Fruit fly (Drosophila melanogaster): ENCODE data around the gene Rac1.

The Rac1 gene

DNA sequence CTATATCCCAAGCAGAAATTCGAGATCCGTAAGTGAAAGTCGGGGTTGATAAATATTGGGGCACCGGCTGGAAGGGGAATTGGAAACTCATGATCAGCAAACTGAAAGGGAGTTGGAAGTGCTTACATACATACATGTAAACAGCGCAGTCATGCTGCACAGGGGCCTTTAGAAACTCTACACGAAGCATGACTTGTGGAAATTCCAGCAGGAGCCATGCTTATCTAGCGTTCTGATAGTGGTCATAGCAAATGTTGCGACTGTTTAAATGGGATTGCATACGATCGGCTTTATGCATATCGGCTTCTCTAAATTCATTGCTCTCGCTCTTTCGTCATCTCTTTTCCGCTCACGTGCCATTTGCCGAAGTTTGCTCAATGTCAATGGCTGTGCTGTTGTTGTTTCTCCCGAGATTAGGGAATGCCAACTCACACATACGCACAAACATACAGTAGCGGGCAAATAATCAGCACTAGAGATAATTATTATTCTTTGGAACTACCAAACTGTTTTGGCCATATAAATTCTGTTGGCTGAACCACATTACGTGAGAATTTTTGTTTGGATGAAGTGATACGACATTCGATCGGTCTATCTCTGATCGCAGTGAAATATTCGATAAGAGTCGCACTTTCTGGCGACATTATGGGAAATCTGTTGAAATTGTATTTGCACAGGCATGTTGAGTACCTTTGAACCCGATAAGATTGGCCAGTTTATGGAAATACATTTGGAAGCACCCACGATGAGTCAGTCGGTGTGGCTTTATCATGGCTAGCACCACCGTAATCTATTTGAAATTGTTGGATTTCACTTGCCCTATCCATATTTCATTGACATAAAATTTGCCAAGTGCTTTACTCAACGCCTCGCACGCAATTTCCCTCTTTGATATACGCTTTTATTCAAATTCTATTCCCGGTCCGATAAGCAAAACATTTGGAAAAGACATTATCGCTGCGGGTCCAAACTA lies 33.8 kb upstream of the Rac1 start (continued):
- TF ChIP-seq CG8290 (GFP tag; optimal IDR thresholded peaks at IDR 0.05) (no peak), CG8290 (tag; optimal IDR thresholded peaks at IDR 0.05) (no peak), ftz-f1 (GFP tag; optimal IDR thresholded peaks at IDR 0.05) (no peak), h (optimal IDR thresholded peaks at IDR 0.05) (no peak), CG10431 (GFP tag; optimal IDR thresholded peaks at IDR 0.05) (no peak), Med (GFP tag) (peak; percentile 90), CG34376 (GFP tag; optimal IDR thresholded peaks at IDR 0.05) (peak; percentile 92), Ets97D (GFP tag; optimal IDR thresholded peaks at IDR 0.05) (no peak), amos (GFP tag; IDR thresholded peaks at IDR 0.05; ENCODE audit: partially characterized antibody) (no peak), PHDP (tag; optimal IDR thresholded peaks at IDR 0.05) (peak; percentile 22), tll (GFP tag; optimal IDR thresholded peaks at IDR 0.05) (peak in 1 of 2 experiments; percentile 43), CG17359 (tag; optimal IDR thresholded peaks at IDR 0.05) (no peak), CG12744 (GFP tag; optimal IDR thresholded peaks at IDR 0.05) (no peak), Sox100B (GFP tag; optimal IDR thresholded peaks at IDR 0.05) (no peak), CG10543 (GFP tag; optimal IDR thresholded peaks at IDR 0.05) (peak; percentile 41), D19B (GFP tag; optimal IDR thresholded peaks at IDR 0.05) (no peak), cg (GFP tag; optimal IDR thresholded peaks at IDR 0.05) (peak; percentile 26), mirr (GFP tag; optimal IDR thresholded peaks at IDR 0.05) (peak; percentile 74), Pdp1 (GFP tag; optimal IDR thresholded peaks at IDR 0.05) (peak in 1 of 2 experiments; percentile 62), NfI (GFP tag; optimal IDR thresholded peaks at IDR 0.05) (no peak), MESR4 (GFP tag; optimal IDR thresholded peaks at IDR 0.05) (no peak), sug (tag; optimal IDR thresholded peaks at IDR 0.05) (peak; percentile 76), Ets65A (GFP tag) (peak; percentile 77), grn (GFP tag; optimal IDR thresholded peaks at IDR 0.05) (peak; percentile 93), row (GFP tag; IDR thresholded peaks at IDR 0.05) (no peak), CG4360 (GFP tag; IDR thresholded peaks at IDR 0.05) (peak; percentile 67; the same call in 1 of the 2 replicates), gro (GFP tag; optimal IDR thresholded peaks at IDR 0.05) (peak; percentile 44), CG4282 (GFP tag; optimal IDR thresholded peaks at IDR 0.05) (no peak), tup (GFP tag; optimal IDR thresholded peaks at IDR 0.05) (no peak), CG13624 (GFP tag; optimal IDR thresholded peaks at IDR 0.05) (peak; percentile 15), CG32532 (GFP tag; IDR thresholded peaks at IDR 0.05) (peak; percentile 58), lbe (GFP tag; optimal IDR thresholded peaks at IDR 0.05) (peak; percentile 48), CG13775 (GFP tag; optimal IDR thresholded peaks at IDR 0.05) (no peak), ro (GFP tag; IDR thresholded peaks at IDR 0.05) (no peak), CG30431 (GFP tag; optimal IDR thresholded peaks at IDR 0.05) (no peak), dysf (GFP tag; IDR thresholded peaks at IDR 0.05) (0 out of 3 replicates have a peak, but pooled peaks have one; percentile 22), emc (GFP tag; optimal IDR thresholded peaks at IDR 0.05) (no peak), dmrt99B (tag; optimal IDR thresholded peaks at IDR 0.05) (no peak), CG4730 (GFP tag; IDR thresholded peaks at IDR 0.05) (no peak), CG9932 (GFP tag; IDR thresholded peaks at IDR 0.05) (peak; percentile 30; the same call in 1 of the 2 replicates), CG7556 (GFP tag; optimal IDR thresholded peaks at IDR 0.05) (peak; percentile 7), GATAe (GFP tag; conservative IDR thresholded peaks at IDR 0.05) (peak; percentile 58; the same call in 1 of the 2 replicates), CG14667 (GFP tag; IDR thresholded peaks at IDR 0.05) (no peak), corto (GFP tag; optimal IDR thresholded peaks at IDR 0.05) (peak; percentile 32), ap (GFP tag; IDR thresholded peaks at IDR 0.05) (no peak), nau (GFP tag; optimal IDR thresholded peaks at IDR 0.05) (no peak)

Measured in whole organism, embryonic.